Fruit fly (Drosophila melanogaster) S2 (cell line): Measurements from ENCODE around the gene Alg10.

Experiments used
- CG8478 ChIP-seq: fragments of >200 bp; optimal IDR thresholded peaks from 2 replicates; lab custom pipeline; 2018
- CTCF ChIP-seq, 2 experiments: fragments of >200 bp; optimal IDR thresholded peaks; 2 replicates each; lab custom pipeline; 2018

DNA sequence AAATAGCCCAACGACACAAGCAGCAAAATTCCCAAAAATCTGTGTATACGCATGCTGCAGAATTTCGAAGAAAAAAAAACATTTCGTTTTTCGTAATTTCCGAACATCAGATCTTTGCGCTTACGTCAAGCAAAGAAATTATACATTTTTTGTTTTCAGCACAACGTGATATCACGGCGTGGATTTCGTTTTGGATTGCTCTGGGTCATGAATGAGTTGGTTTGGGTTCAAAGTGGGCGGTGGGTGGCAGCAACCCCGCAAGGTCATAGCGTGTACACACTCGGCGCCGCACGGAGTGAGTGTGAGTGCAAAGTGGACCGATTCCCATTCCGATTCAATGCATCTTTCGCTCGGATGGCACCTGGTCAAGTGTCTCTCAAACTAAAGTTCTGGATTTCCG lies 39.9 kb upstream of the Alg10 start:
- TF ChIP-seq CG8478 (lab: Kevin White, UChicago) = no peak
- no peak for TF ChIP-seq CTCF (optimal IDR thresholded peaks at IDR 0.05; lab: Kevin White, UChicago)
